Fruit fly (Drosophila melanogaster) whole organism, wandering third instar larva: ENCODE data around the gene spel1.

ENCODE experiments used
- CG32264 ChIP-seq: fragments of 200-800 bp; sonication (Bioruptor generic); optimal IDR thresholded peaks from 2 replicates; lab custom pipeline; 2016; ENCODE audit warnings: missing biosample characterization, missing genetic modification characterization
- CG9705 ChIP-seq: fragments of 200-800 bp; sonication (Bioruptor generic); optimal IDR thresholded peaks from 2 replicates; lab custom pipeline; 2018; ENCODE audit warnings: missing biosample characterization, mild to moderate bottlenecking, missing genetic modification characterization
- CrebA ChIP-seq: fragments of 200-800 bp; sonication (Bioruptor generic); optimal IDR thresholded peaks from 2 replicates; lab custom pipeline; 2016; ENCODE audit warnings: missing biosample characterization, mild to moderate bottlenecking, missing genetic modification characterization, borderline replicate concordance
- Dfd ChIP-seq: fragments of >200 bp; optimal IDR thresholded peaks from 2 replicates; lab custom pipeline; 2017; ENCODE audit warnings: missing biosample characterization, missing genetic modification characterization
- Dif ChIP-seq: fragments of 200-275, 200-300 bp; sonication (Bioruptor generic); optimal IDR thresholded peaks from 2 replicates; lab custom pipeline; 2018; ENCODE audit warnings: missing biosample characterization, missing genetic modification characterization; ENCODE audit not compliant: partially characterized antibody
- GATAd ChIP-seq: sonication (Bioruptor generic); optimal IDR thresholded peaks from 2 replicates; lab custom pipeline; 2016; ENCODE audit warnings: missing biosample characterization, missing genetic modification characterization
- HLH106 ChIP-seq: fragments of 200-800 bp; optimal IDR thresholded peaks from 3 replicates; lab custom pipeline; 2019; ENCODE audit warnings: missing biosample characterization, mild to moderate bottlenecking, missing genetic modification characterization, moderate library complexity
- Hnf4 ChIP-seq: fragments of 200-800 bp; sonication (Bioruptor generic); optimal IDR thresholded peaks from 2 replicates; lab custom pipeline; 2016; ENCODE audit warnings: missing biosample characterization, mild to moderate bottlenecking, missing genetic modification characterization
- Hr83 ChIP-seq: fragments of 200-300 bp; sonication (Bioruptor generic); optimal IDR thresholded peaks from 2 replicates; lab custom pipeline; 2016; ENCODE audit warnings: missing biosample characterization, mild to moderate bottlenecking, missing genetic modification characterization, moderate library complexity; ENCODE audit not compliant: poor library complexity, severe bottlenecking
- Jra ChIP-seq: sonication (Bioruptor generic); optimal IDR thresholded peaks from 2 replicates; lab custom pipeline; 2016; ENCODE audit warnings: missing biosample characterization, missing genetic modification characterization
- Myc ChIP-seq: fragments of >200 bp; optimal IDR thresholded peaks from 2 replicates; lab custom pipeline; 2017
- N ChIP-seq: fragments of >200 bp; optimal IDR thresholded peaks from 2 replicates; lab custom pipeline; 2018; ENCODE audit warnings: missing biosample characterization, missing external identifiers, missing genetic modification characterization
- OdsH ChIP-seq: fragments of 200-800 bp; sonication (Bioruptor generic); optimal IDR thresholded peaks from 2 replicates; lab custom pipeline; 2016; ENCODE audit warnings: missing biosample characterization, mild to moderate bottlenecking, missing genetic modification characterization
- Rel ChIP-seq, 2 experiments: fragments of 200-800 bp; sonication (Bioruptor generic) in 1 of 2; optimal IDR thresholded peaks; 2 replicates in 1 of 2; 3 replicates in 1 of 2; lab custom pipeline; 2016 to 2019; ENCODE audit warnings: mild to moderate bottlenecking in 2 of 2, missing biosample characterization in 2 of 2, missing genetic modification characterization in 2 of 2, moderate library complexity in 1 of 2
- Sp1 ChIP-seq: fragments of 200-800 bp; sonication (Bioruptor generic); optimal IDR thresholded peaks from 3 replicates; lab custom pipeline; 2019; ENCODE audit warnings: missing biosample characterization, mild to moderate bottlenecking, missing genetic modification characterization, moderate library complexity
- Vsx2 ChIP-seq: fragments of 200-300, 225-300 bp; sonication (Bioruptor generic); optimal IDR thresholded peaks from 2 replicates; lab custom pipeline; 2018; ENCODE audit warnings: missing biosample characterization, missing genetic modification characterization; ENCODE audit not compliant: partially characterized antibody
- br ChIP-seq: fragments of 200-800 bp; sonication (Bioruptor generic); optimal IDR thresholded peaks from 2 replicates; lab custom pipeline; 2016; ENCODE audit warnings: missing biosample characterization, missing genetic modification characterization
- brk ChIP-seq: fragments of 200-800 bp; sonication (Bioruptor generic); optimal IDR thresholded peaks from 2 replicates; lab custom pipeline; 2016; ENCODE audit warnings: missing biosample characterization, mild to moderate bottlenecking, missing genetic modification characterization
- dmrt93B ChIP-seq: fragments of 200-800 bp; sonication (Bioruptor generic); optimal IDR thresholded peaks from 2 replicates; lab custom pipeline; 2018; ENCODE audit warnings: missing biosample characterization, mild to moderate bottlenecking, missing genetic modification characterization
- dsf ChIP-seq: sonication (Bioruptor generic); optimal IDR thresholded peaks from 2 replicates; lab custom pipeline; 2016; ENCODE audit warnings: missing biosample characterization, missing genetic modification characterization, borderline replicate concordance
- ey ChIP-seq: fragments of 200-800 bp; sonication (Bioruptor generic); optimal IDR thresholded peaks from 2 replicates; lab custom pipeline; 2016; ENCODE audit warnings: missing biosample characterization, missing genetic modification characterization
- foxo ChIP-seq, 2 experiments: fragments of 200-800 bp; sonication (Bioruptor generic); optimal IDR thresholded peaks; 2 replicates in 1 of 2; 3 replicates in 1 of 2; lab custom pipeline; 2016 to 2017; ENCODE audit warnings: missing biosample characterization in 2 of 2, missing genetic modification characterization in 2 of 2
- fru ChIP-seq: fragments of 200-800 bp; sonication (Bioruptor generic); optimal IDR thresholded peaks from 3 replicates; lab custom pipeline; 2016; ENCODE audit warnings: missing biosample characterization, mild to moderate bottlenecking, missing genetic modification characterization
- h ChIP-seq: fragments of 200-800 bp; sonication (Bioruptor generic); optimal IDR thresholded peaks from 3 replicates; lab custom pipeline; 2016; ENCODE audit warnings: missing biosample characterization, mild to moderate bottlenecking, missing genetic modification characterization
- jim ChIP-seq: fragments of 175-275, 200-325 bp; sonication (Bioruptor generic); optimal IDR thresholded peaks from 2 replicates; lab custom pipeline; 2016; ENCODE audit warnings: missing biosample characterization, mild to moderate bottlenecking, missing genetic modification characterization
- lola ChIP-seq: fragments of >200 bp; optimal IDR thresholded peaks from 2 replicates; lab custom pipeline; 2017; ENCODE audit warnings: missing biosample characterization, missing genetic modification characterization
- psq ChIP-seq: fragments of 200-800 bp; sonication (Bioruptor generic); optimal IDR thresholded peaks from 3 replicates; lab custom pipeline; 2017; ENCODE audit warnings: missing biosample characterization, mild to moderate bottlenecking, missing genetic modification characterization, moderate library complexity
- rgr ChIP-seq: fragments of 200-800 bp; sonication (Bioruptor generic); optimal IDR thresholded peaks from 3 replicates; lab custom pipeline; 2016; ENCODE audit warnings: missing biosample characterization, mild to moderate bottlenecking, missing genetic modification characterization
- sage ChIP-seq: fragments of 200-800 bp; sonication (Bioruptor generic); optimal IDR thresholded peaks from 2 replicates; lab custom pipeline; 2016; ENCODE audit warnings: missing biosample characterization, mild to moderate bottlenecking, missing genetic modification characterization
- sv ChIP-seq: fragments of 200-800 bp; sonication (Bioruptor generic); optimal IDR thresholded peaks from 3 replicates; lab custom pipeline; 2016; ENCODE audit warnings: missing biosample characterization, missing genetic modification characterization
- tai ChIP-seq: sonication (Bioruptor generic); optimal IDR thresholded peaks from 2 replicates; lab custom pipeline; 2016; ENCODE audit warnings: missing biosample characterization, missing genetic modification characterization
- usp ChIP-seq: fragments of >200 bp; optimal IDR thresholded peaks from 2 replicates; lab custom pipeline; 2017; ENCODE audit warnings: missing biosample characterization, missing genetic modification characterization
- woc ChIP-seq: sonication (Bioruptor generic); optimal IDR thresholded peaks from 2 replicates; lab custom pipeline; 2016; ENCODE audit warnings: missing biosample characterization, mild to moderate bottlenecking, missing genetic modification characterization

Gene spel1

DNA sequence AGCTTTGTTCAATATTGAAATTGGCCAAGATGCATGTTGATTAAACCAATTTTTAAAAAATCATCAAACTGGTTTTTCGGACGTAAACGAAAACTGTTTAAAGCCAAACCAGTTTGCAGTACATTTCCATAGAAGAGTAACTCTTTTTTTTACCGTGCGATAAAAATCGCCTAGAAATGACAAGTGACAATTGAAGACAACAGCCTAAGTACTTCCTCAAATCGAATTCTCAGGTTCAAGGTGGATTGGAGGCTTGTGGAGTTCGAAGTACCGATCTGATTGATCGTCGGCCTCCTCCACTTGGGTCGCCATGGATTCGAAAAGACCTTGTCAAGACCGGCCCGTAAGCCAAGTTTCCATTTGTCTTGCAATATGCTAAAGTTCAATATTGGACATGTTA, 11.3 kb upstream of the spel1 start:
- TF ChIP-seq CG32264 (GFP tag; lab: Kevin White, UChicago) (no peak), tai (no peak), Jra (no peak)

DNA sequence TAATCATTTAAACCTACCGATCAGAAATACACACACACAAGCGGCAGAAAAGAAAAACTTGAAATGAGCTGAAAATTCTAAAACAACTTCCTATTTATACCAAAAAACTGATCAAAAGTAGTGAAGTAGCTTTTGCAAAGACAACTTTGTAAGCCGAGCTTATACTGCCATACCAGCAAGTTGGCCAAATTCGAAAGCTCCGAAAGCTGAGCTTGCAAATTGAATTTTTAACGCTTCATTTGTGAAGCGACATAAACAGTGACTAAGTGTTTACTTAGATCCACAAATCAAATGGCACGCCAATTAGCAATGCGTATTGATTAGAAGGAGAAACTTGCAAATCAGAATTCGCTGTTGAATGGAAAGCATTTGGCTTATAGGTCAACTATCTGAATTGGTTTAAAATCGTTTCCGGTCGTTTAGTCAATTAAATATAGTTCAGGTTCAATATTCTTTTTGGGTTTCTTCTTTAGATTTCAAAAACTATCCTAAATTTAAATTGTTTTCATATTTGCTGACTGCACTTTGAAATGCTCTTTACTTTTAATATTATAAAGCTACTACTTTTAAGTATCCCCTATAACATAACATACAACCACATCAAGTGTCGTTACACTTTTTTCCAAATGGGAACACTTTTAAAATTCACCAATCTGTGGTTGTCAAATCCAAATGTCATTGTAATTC, 10.3 kb upstream of the spel1 start, which contains the start of gene CG43052:
TSS of gene CG43052 (plus strand) at position 637 of the 687 bp plus-strand sequence.
- TF ChIP-seq lola (GFP tag; lab: Kevin White, UChicago), result no peak
- TF ChIP-seq h (GFP tag; lab: Kevin White, UChicago), result no peak
- TF ChIP-seq GATAd (GFP tag; lab: Kevin White, UChicago), result no peak
- TF ChIP-seq brk, result no peak
- TF ChIP-seq Hr83 (GFP tag; lab: Kevin White, UChicago), result no peak
- no peak for TF ChIP-seq Dfd (GFP tag; lab: Kevin White, UChicago)
- TF ChIP-seq dsf (GFP tag; lab: Kevin White, UChicago), result no peak
- no peak for TF ChIP-seq Jra
- TF ChIP-seq jim (GFP tag; lab: Kevin White, UChicago), result no peak
- TF ChIP-seq Hnf4 (GFP tag; lab: Kevin White, UChicago), result no peak
- no peak for TF ChIP-seq Vsx2 (GFP tag; lab: Kevin White, UChicago)
- TF ChIP-seq tai, result no peak
- no peak for TF ChIP-seq CrebA (GFP tag; lab: Kevin White, UChicago)

- TF ChIP-seq Sp1 (GFP tag; lab: Kevin White, UChicago), result peak; percentile 79
- TF ChIP-seq Hr83 (GFP tag; lab: Kevin White, UChicago), result peak; percentile 20
- TF ChIP-seq dmrt93B (GFP tag; lab: Kevin White, UChicago), result peak; percentile 42
- TF ChIP-seq Dif (GFP tag; lab: Kevin White, UChicago), result no peak
- peak; percentile 87 for TF ChIP-seq rgr (GFP tag; lab: Kevin White, UChicago)
- TF ChIP-seq Hnf4 (GFP tag; lab: Kevin White, UChicago), result no peak
- TF ChIP-seq Jra, result peak; percentile 60
- TF ChIP-seq HLH106, result peak; percentile 73
- TF ChIP-seq sage (GFP tag; lab: Kevin White, UChicago), result peak; percentile 65
- TF ChIP-seq CG32264 (GFP tag; lab: Kevin White, UChicago), result peak; percentile 20
- TF ChIP-seq h (GFP tag; lab: Kevin White, UChicago), result peak; percentile 69
- no peak for TF ChIP-seq Vsx2 (GFP tag; lab: Kevin White, UChicago)
- TF ChIP-seq foxo (GFP tag; optimal IDR thresholded peaks at IDR 0.05; lab: Kevin White, UChicago), result peak; percentile 36 to 83
- no peak for TF ChIP-seq tai
- TF ChIP-seq psq, result peak; percentile 66
- no peak for TF ChIP-seq brk
- peak; percentile 84 for TF ChIP-seq fru (GFP tag; lab: Kevin White, UChicago)
- TF ChIP-seq Rel (GFP tag; optimal IDR thresholded peaks at IDR 0.05; lab: Kevin White, UChicago), result no peak
- TF ChIP-seq Rel (tag; optimal IDR thresholded peaks at IDR 0.05; lab: Kevin White, UChicago), result peak; percentile 16
- no peak for TF ChIP-seq CG9705
- no peak for TF ChIP-seq CrebA (GFP tag; lab: Kevin White, UChicago)
- peak; percentile 73 for TF ChIP-seq OdsH
- TF ChIP-seq woc (GFP tag; lab: Kevin White, UChicago), result peak; percentile 62
- TF ChIP-seq br (GFP tag; lab: Kevin White, UChicago), result peak; percentile 76
- TF ChIP-seq sv (GFP tag; lab: Kevin White, UChicago), result peak; percentile 37
- TF ChIP-seq ey (GFP tag; lab: Kevin White, UChicago), result peak; percentile 77
- TF ChIP-seq Myc (lab: Kevin White, UChicago), result peak; percentile 50
Observed at dm6 chr2L:14355033-14355851, 6.6 kb upstream of the spel1 start, which contains the start of gene Rab14. Rab14 (plus strand) TSS chr2L:14355145.

dm6 chr2L:14355852-14356174, 6.1 kb upstream of the spel1 start:
- TF ChIP-seq N (GFP tag; lab: Kevin White, UChicago), result no peak
- TF ChIP-seq HLH106, result no peak
- no peak for TF ChIP-seq Dif (GFP tag; lab: Kevin White, UChicago)
- peak; percentile 24 for TF ChIP-seq fru (GFP tag; lab: Kevin White, UChicago)
- TF ChIP-seq Rel (GFP tag; optimal IDR thresholded peaks at IDR 0.05; lab: Kevin White, UChicago), result no peak
- no peak for TF ChIP-seq Rel (tag; optimal IDR thresholded peaks at IDR 0.05; lab: Kevin White, UChicago)
- TF ChIP-seq usp (GFP tag; lab: Kevin White, UChicago), result no peak
